Worm (Caenorhabditis elegans) whole organism, L3 larva: ENCODE data around the gene T23B5.4.

ENCODE experiments used
- ceh-28 ChIP-seq: fragments of 150-350 bp; optimal IDR thresholded peaks from 2 replicates; lab custom pipeline; 2014; ENCODE audit warnings: missing biosample characterization, missing genetic modification reagents, missing genetic modification characterization
- daf-12 ChIP-seq: fragments of 150-350 bp; optimal IDR thresholded peaks from 2 replicates; lab custom pipeline; 2014; ENCODE audit warnings: missing biosample characterization, missing genetic modification reagents, missing genetic modification characterization
- nfya-1 ChIP-seq: sonication (generic microtip); optimal IDR thresholded peaks from 2 replicates; lab custom pipeline; 2017; ENCODE audit warnings: missing genetic modification characterization, mild to moderate bottlenecking, missing compliant biosample characterization, antibody characterized with exemption, moderate library complexity; ENCODE audit not compliant: insufficient read depth
- nhr-28 ChIP-seq: fragments of 150-350 bp; optimal IDR thresholded peaks from 2 replicates; lab custom pipeline; 2014; ENCODE audit warnings: missing biosample characterization, missing genetic modification characterization
- zag-1 ChIP-seq: fragments of 150-350 bp; optimal IDR thresholded peaks from 2 replicates; lab custom pipeline; 2014; ENCODE audit warnings: missing biosample characterization, missing genetic modification characterization
- ztf-11 ChIP-seq: fragments of 150-350 bp; optimal IDR thresholded peaks from 2 replicates; lab custom pipeline; 2014; ENCODE audit warnings: missing biosample characterization, missing genetic modification characterization

DNA sequence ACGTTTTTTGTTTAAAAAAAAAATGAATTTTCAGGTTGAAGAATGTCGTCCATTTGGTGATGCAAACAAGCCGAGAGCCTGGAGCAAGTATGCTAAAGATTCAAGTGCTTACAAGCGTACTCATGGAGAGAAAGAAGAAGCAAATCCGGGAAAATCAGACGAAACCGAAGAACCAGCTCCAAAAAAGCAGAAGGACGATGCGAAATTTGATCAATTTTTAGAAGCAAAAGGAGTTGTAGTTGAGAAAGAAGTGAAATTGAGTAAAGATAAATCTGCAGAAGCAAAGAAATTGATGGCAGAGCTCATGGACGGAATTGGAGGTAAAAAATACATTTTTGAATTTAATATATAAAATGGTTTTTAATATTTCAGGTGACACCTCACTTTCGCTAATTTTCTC, 50.4 kb downstream of the T23B5.4 start:
- TF ChIP-seq ztf-11 (no peak), nhr-28 (tag; lab: Kevin White, UChicago) (no peak), nfya-1 (tag; lab: Kevin White, UChicago) (no peak), zag-1 (tag; lab: Kevin White, UChicago) (no peak), daf-12 (tag; lab: Kevin White, UChicago) (no peak), ceh-28 (no peak)
